Fruit fly (Drosophila melanogaster): ENCODE measurements around the gene Men-b.

- TF ChIP-seq pan (optimal IDR thresholded peaks at IDR 0.05), result no peak
- no peak for TF ChIP-seq br (GFP tag; optimal IDR thresholded peaks at IDR 0.05)
- no peak for TF ChIP-seq Myc (optimal IDR thresholded peaks at IDR 0.05)
- no peak for TF ChIP-seq fru (GFP tag; optimal IDR thresholded peaks at IDR 0.05)
- TF ChIP-seq tai (GFP tag; optimal IDR thresholded peaks at IDR 0.05), result no peak
- TF ChIP-seq Hr83 (GFP tag; optimal IDR thresholded peaks at IDR 0.05; ENCODE audit: poor library complexity, severe bottlenecking), result no peak
- no peak for TF ChIP-seq Hr78 (GFP tag; optimal IDR thresholded peaks at IDR 0.05)
- TF ChIP-seq usp (GFP tag; optimal IDR thresholded peaks at IDR 0.05), result no peak
- TF ChIP-seq Abd-B (GFP tag; optimal IDR thresholded peaks at IDR 0.05), result no peak
- TF ChIP-seq rgr (GFP tag; optimal IDR thresholded peaks at IDR 0.05), result no peak
Measured at dm6 chr3R:27175710-27176109, 24.2 kb downstream of the Men-b start.

All from whole organism, wandering third instar larva.